Worm (Caenorhabditis elegans) whole organism, young adult: ENCODE data around the gene nhr-32.

Experiments used
- F22D6.2 ChIP-seq: sonication (generic microtip); optimal IDR thresholded peaks from 2 replicates; lab custom pipeline; 2016; ENCODE audit warnings: mild to moderate bottlenecking, missing genetic modification characterization, missing compliant biosample characterization
- F55B11.4 ChIP-seq: sonication (generic microtip); optimal IDR thresholded peaks from 2 replicates; lab custom pipeline; 2016; ENCODE audit warnings: missing compliant biosample characterization, missing genetic modification characterization, borderline replicate concordance; ENCODE audit not compliant: insufficient read depth
- ama-1 ChIP-seq, 3 experiments: fragments of 150-350 bp in 1 of 3; sonication (generic microtip) in 2 of 3; optimal IDR thresholded peaks; 2 replicates each; lab custom pipeline; 2014 to 2018; ENCODE audit warnings: missing biosample characterization in 2 of 3, missing genetic modification characterization in 2 of 3, missing genetic modification reagents in 2 of 3
- attf-3 ChIP-seq: fragments of 200-800 bp; sonication (Bioruptor generic); conservative IDR thresholded peaks from 2 replicates; pipeline ENCODE4 v1.3.6; 2022; ENCODE audit warnings: missing genetic modification reagents, missing genetic modification characterization, missing compliant biosample characterization
- cebp-1 ChIP-seq, 2 experiments: fragments of 200-800 bp in 1 of 2; sonication (Bioruptor generic) in 1 of 2; sonication (generic microtip) in 1 of 2; IDR thresholded peaks in 1 of 2; optimal IDR thresholded peaks in 1 of 2; 2 replicates each; pipeline versions ENCODE4 v1.3.6 to Lab custom; 2017 to 2022; ENCODE audit warnings: missing compliant biosample characterization in 2 of 2, missing genetic modification characterization in 2 of 2, mild to moderate bottlenecking in 1 of 2, missing genetic modification reagents in 1 of 2, moderate library complexity in 1 of 2
- egl-44 ChIP-seq: fragments of 200-800 bp; sonication (Bioruptor generic); IDR thresholded peaks from 2 replicates; pipeline ENCODE4 v1.3.6; 2022; ENCODE audit warnings: missing genetic modification reagents, missing genetic modification characterization, missing compliant biosample characterization
- gei-17 ChIP-seq: fragments of 200-800 bp; sonication (Bioruptor generic); optimal IDR thresholded peaks from 2 replicates; lab custom pipeline; 2018; ENCODE audit warnings: mild to moderate bottlenecking, missing genetic modification characterization, missing compliant biosample characterization
- madf-8 ChIP-seq: fragments of 200-800 bp; sonication (Bioruptor generic); conservative IDR thresholded peaks from 2 replicates; pipeline ENCODE4 v1.3.6; 2022; ENCODE audit warnings: missing genetic modification reagents, missing genetic modification characterization, missing compliant biosample characterization
- zim-3 ChIP-seq: sonication (generic microtip); optimal IDR thresholded peaks from 2 replicates; lab custom pipeline; 2017; ENCODE audit warnings: mild to moderate bottlenecking, missing genetic modification characterization, moderate library complexity, missing compliant biosample characterization

ce11 chrX:13269586-13269985, 17.8 kb downstream of the nhr-32 start, which contains the start of gene cyp-14A2:
- TF ChIP-seq F55B11.4 (tag; lab: Kevin White, UChicago) (no peak), ama-1 (optimal IDR thresholded peaks at IDR 0.05; lab: Kevin White, UChicago) (no peak), ama-1 (GFP tag; optimal IDR thresholded peaks at IDR 0.05; lab: Kevin White, UChicago) (no peak), egl-44 (GFP tag; lab: Robert Waterston, UW) (no peak), attf-3 (no peak), cebp-1 (GFP tag; IDR thresholded peaks at IDR 0.05; lab: Robert Waterston, UW) (no peak), cebp-1 (tag; optimal IDR thresholded peaks at IDR 0.05; lab: Kevin White, UChicago) (no peak), gei-17 (no peak), madf-8 (GFP tag; lab: Robert Waterston, UW) (no peak), zim-3 (no peak), F22D6.2 (tag; lab: Kevin White, UChicago) (no peak)
